Worm (Caenorhabditis elegans) whole organism, L4/young adult: Measurements from ENCODE around the gene JC8.7.

Experiments
- W03F9.2 ChIP-seq: fragments of 150-350 bp; optimal IDR thresholded peaks from 2 replicates; lab custom pipeline; 2014; ENCODE audit warnings: missing biosample characterization, missing genetic modification characterization
- dao-5 ChIP-seq: sonication (generic microtip); optimal IDR thresholded peaks from 2 replicates; lab custom pipeline; 2016; ENCODE audit warnings: missing genotype, missing genetic modification characterization, moderate library complexity, missing compliant biosample characterization
- him-1 ChIP-seq: sonication (generic microtip); optimal IDR thresholded peaks from 2 replicates; lab custom pipeline; 2016; ENCODE audit warnings: missing genotype, missing genetic modification reagents, missing genetic modification characterization, missing compliant biosample characterization

DNA sequence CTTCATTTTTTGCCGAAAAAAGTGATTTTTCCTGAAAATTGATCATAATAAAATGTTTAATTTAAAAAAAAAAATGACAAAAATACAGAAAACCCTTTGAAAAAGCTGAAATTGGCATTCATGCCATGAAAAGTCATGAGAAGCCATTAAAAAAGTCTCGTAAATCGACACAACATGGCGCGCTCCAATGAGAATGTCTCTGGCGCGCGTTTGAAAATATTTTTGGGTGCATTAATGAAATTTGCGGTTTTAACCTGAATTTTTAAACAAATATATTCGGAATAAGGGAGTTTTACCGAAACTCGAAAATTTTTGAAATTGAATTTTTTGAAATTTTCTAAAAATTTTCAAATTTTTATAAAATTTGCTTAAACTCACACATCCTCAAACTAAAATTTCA is 719 bp downstream of the JC8.7 start:
- TF ChIP-seq him-1 (no peak), W03F9.2 (tag; lab: Kevin White, UChicago) (no peak), dao-5 (tag; lab: Kevin White, UChicago) (no peak)
